1 fruit fly cellular context compared by ENCODE assay signal in genomic region chr3R:14370199-14370933, dm6.
TF ChIP-seq lines count a peak whose summit lies in the region.

No protein-coding gene starts in this region.

TF ChIP-seq in whole organism, embryonic, 481 proteins besides CTCF, POLR2A, EP300 and RAD21 (continued from another document):
- TF ChIP-seq D (optimal IDR thresholded peaks at IDR 0.05; lab: Kevin White, UChicago) (no peak), D (GFP tag; optimal IDR thresholded peaks at IDR 0.05; lab: Kevin White, UChicago) (peak; percentile 11), CG16779 (GFP tag; IDR thresholded peaks at IDR 0.05; lab: Robert Waterston, UW) (no peak), CG4404 (GFP tag; IDR thresholded peaks at IDR 0.05; lab: Robert Waterston, UW) (0 out of 2 replicates have a peak, but pooled peaks have one; percentile 25), Ssrp (tag; optimal IDR thresholded peaks at IDR 0.05; lab: Kevin White, UChicago) (peak; percentile 81), Drgx (GFP tag; IDR thresholded peaks at IDR 0.05; lab: Robert Waterston, UW) (peak; percentile 98), Xrp1 (GFP tag; IDR thresholded peaks at IDR 0.05; lab: Robert Waterston, UW) (peak; percentile 80), Lpt (GFP tag; optimal IDR thresholded peaks at IDR 0.05; lab: Kevin White, UChicago) (no peak), gsb (GFP tag; IDR thresholded peaks at IDR 0.05; lab: Robert Waterston, UW) (peak; percentile 57), Doc2 (GFP tag; IDR thresholded peaks at IDR 0.05; lab: Robert Waterston, UW) (no peak), zf30C (GFP tag; optimal IDR thresholded peaks at IDR 0.05; lab: Kevin White, UChicago) (no peak), Rx (GFP tag; IDR thresholded peaks at IDR 0.05; lab: Robert Waterston, UW) (peak; percentile 82), Sry-β (GFP tag; optimal IDR thresholded peaks at IDR 0.05; lab: Kevin White, UChicago) (no peak), ERR (GFP tag; optimal IDR thresholded peaks at IDR 0.05; lab: Kevin White, UChicago) (peak; percentile 40), so (GFP tag; IDR thresholded peaks at IDR 0.05; lab: Robert Waterston, UW) (peak; percentile 87)
